Worm (Caenorhabditis elegans) whole organism, L1 larva: ENCODE measurements around the gene Y102A11A.2.

ENCODE experiments used
- C04F5.9 ChIP-seq: sonication (generic microtip); optimal IDR thresholded peaks from 2 replicates; lab custom pipeline; 2016; ENCODE audit warnings: missing genetic modification characterization, missing compliant biosample characterization
- aha-1 ChIP-seq: fragments of 150-350 bp; optimal IDR thresholded peaks from 2 replicates; lab custom pipeline; 2014; ENCODE audit warnings: missing biosample characterization, missing genetic modification characterization
- alr-1 ChIP-seq: fragments of 200-800 bp; sonication (Bioruptor generic); optimal IDR thresholded peaks from 2 replicates; lab custom pipeline; 2018; ENCODE audit warnings: borderline replicate concordance, mild to moderate bottlenecking, missing genetic modification characterization, missing compliant biosample characterization
- ama-1 ChIP-seq: fragments of 150-350 bp; optimal IDR thresholded peaks from 2 replicates; lab custom pipeline; 2014
- ceh-8 ChIP-seq: fragments of 200-800 bp; sonication (Bioruptor generic); optimal IDR thresholded peaks from 2 replicates; lab custom pipeline; 2018; ENCODE audit warnings: mild to moderate bottlenecking, missing genetic modification characterization, moderate library complexity, missing compliant biosample characterization
- ceh-82 ChIP-seq, 3 experiments: fragments of 150-350 bp in 1 of 3; sonication (generic microtip) in 2 of 3; optimal IDR thresholded peaks; 2 replicates each; lab custom pipeline; 2014 to 2017; ENCODE audit warnings: missing biosample characterization in 3 of 3, missing genetic modification characterization in 3 of 3
- dpl-1 ChIP-seq, 3 experiments: fragments of 150-350 bp in 2 of 3; sonication (generic microtip) in 1 of 3; optimal IDR thresholded peaks; 2 replicates each; lab custom pipeline; 2014 to 2017; ENCODE audit warnings: missing biosample characterization in 3 of 3, missing genetic modification characterization in 3 of 3, missing genetic modification reagents in 3 of 3
- dsc-1 ChIP-seq: sonication (generic microtip); optimal IDR thresholded peaks from 2 replicates; lab custom pipeline; 2016; ENCODE audit warnings: mild to moderate bottlenecking, missing genetic modification characterization, missing compliant biosample characterization
- efl-1 ChIP-seq, 4 experiments: fragments of 150-350 bp; optimal IDR thresholded peaks in 3 of 4; peaks in 1 of 4; 1 replicate in 1 of 4; 2 replicates in 3 of 4; lab custom pipeline; 2014; ENCODE audit warnings: missing biosample characterization in 2 of 4, missing genetic modification characterization in 2 of 4, missing genetic modification reagents in 2 of 4
- egl-27 ChIP-seq, 2 experiments: fragments of 150-350 bp in 1 of 2; sonication (generic microtip); optimal IDR thresholded peaks; 3 replicates each; lab custom pipeline; 2017 to 2018; ENCODE audit warnings: missing biosample characterization in 2 of 2, missing genetic modification characterization in 2 of 2, missing genetic modification reagents in 2 of 2
- elt-2 ChIP-seq: sonication (generic microtip); optimal IDR thresholded peaks from 2 replicates; lab custom pipeline; 2016; ENCODE audit warnings: missing genetic modification characterization, mild to moderate bottlenecking, inconsistent platforms, missing compliant biosample characterization, missing genetic modification reagents
- elt-3 ChIP-seq, 6 experiments: fragments of 150-350 bp in 1 of 6; sonication (generic microtip); optimal IDR thresholded peaks; 2 replicates each; lab custom pipeline; 2017 to 2018; ENCODE audit warnings: missing biosample characterization in 6 of 6, missing genetic modification characterization in 6 of 6, inconsistent platforms in 1 of 6
- fkh-8 ChIP-seq: sonication (generic microtip); optimal IDR thresholded peaks from 2 replicates; lab custom pipeline; 2016; ENCODE audit warnings: mild to moderate bottlenecking, missing genetic modification characterization, missing compliant biosample characterization
- hlh-17 ChIP-seq: fragments of 200-800 bp; sonication (Bioruptor generic); optimal IDR thresholded peaks from 2 replicates; lab custom pipeline; 2018; ENCODE audit warnings: missing genetic modification characterization, mild to moderate bottlenecking, missing compliant biosample characterization, moderate library complexity, borderline replicate concordance
- lin-13 ChIP-seq: fragments of 150-350 bp; optimal IDR thresholded peaks from 2 replicates; lab custom pipeline; 2014; ENCODE audit warnings: missing biosample characterization, missing genetic modification reagents, missing genetic modification characterization
- lin-14 ChIP-seq: fragments of 200-800 bp; sonication (Bioruptor generic); optimal IDR thresholded peaks from 2 replicates; lab custom pipeline; 2018; ENCODE audit warnings: mild to moderate bottlenecking, missing genetic modification characterization, moderate library complexity, missing compliant biosample characterization
- lin-15B ChIP-seq: fragments of 150-350 bp; sonication (generic microtip); optimal IDR thresholded peaks from 3 replicates; lab custom pipeline; 2014; ENCODE audit warnings: missing biosample characterization, missing genetic modification characterization
- lin-35 ChIP-seq, 2 experiments: fragments of 150-350 bp; optimal IDR thresholded peaks; 2 replicates each; lab custom pipeline; 2014; ENCODE audit warnings: missing biosample characterization in 2 of 2, missing genetic modification characterization in 2 of 2, missing genetic modification reagents in 2 of 2
- lir-3 ChIP-seq: sonication (generic microtip); optimal IDR thresholded peaks from 2 replicates; lab custom pipeline; 2016; ENCODE audit warnings: mild to moderate bottlenecking, missing genetic modification characterization, moderate library complexity, missing compliant biosample characterization; ENCODE audit not compliant: poor library complexity
- mab-9 ChIP-seq: fragments of 200-800 bp; sonication (Bioruptor generic); IDR thresholded peaks from 2 replicates; pipeline ENCODE4 v1.3.6; 2022; ENCODE audit warnings: missing genetic modification reagents, missing genetic modification characterization, missing compliant biosample characterization
- mdl-1 ChIP-seq, 2 experiments: fragments of 150-350 bp; optimal IDR thresholded peaks; 2 replicates each; lab custom pipeline; 2014 to 2017; ENCODE audit warnings: missing biosample characterization in 2 of 2, missing genetic modification characterization in 2 of 2, inconsistent platforms in 1 of 2
- mep-1 ChIP-seq: fragments of 150-350 bp; optimal IDR thresholded peaks from 2 replicates; lab custom pipeline; 2014; ENCODE audit warnings: missing biosample characterization, missing genetic modification characterization
- nhr-11 ChIP-seq: fragments of 150-350 bp; optimal IDR thresholded peaks from 2 replicates; lab custom pipeline; 2014; ENCODE audit warnings: missing biosample characterization, missing genetic modification characterization
- nhr-19 ChIP-seq: fragments of 200-800 bp; sonication (Bioruptor generic); conservative IDR thresholded peaks from 2 replicates; pipeline ENCODE4 v1.3.6; 2022; ENCODE audit warnings: missing genetic modification characterization, missing compliant biosample characterization
- nhr-47 ChIP-seq: sonication (generic microtip); optimal IDR thresholded peaks from 2 replicates; lab custom pipeline; 2016; ENCODE audit warnings: mild to moderate bottlenecking, missing genetic modification characterization, moderate library complexity, missing compliant biosample characterization
- nhr-85 ChIP-seq: sonication (generic microtip); peaks from one replicate; lab custom pipeline; 2016; ENCODE audit warnings: missing genetic modification characterization, inconsistent platforms, missing compliant biosample characterization
- pax-3 ChIP-seq: fragments of 200-800 bp; sonication (Bioruptor generic); optimal IDR thresholded peaks from 2 replicates; lab custom pipeline; 2018; ENCODE audit warnings: mild to moderate bottlenecking, missing genetic modification characterization, moderate library complexity, missing compliant biosample characterization
- rnt-1 ChIP-seq: sonication (generic microtip); optimal IDR thresholded peaks from 2 replicates; lab custom pipeline; 2016; ENCODE audit warnings: mild to moderate bottlenecking, missing genetic modification characterization, moderate library complexity, missing compliant biosample characterization
- snpc-4 ChIP-seq: fragments of 150-350 bp; optimal IDR thresholded peaks from 2 replicates; lab custom pipeline; 2014; ENCODE audit warnings: missing biosample characterization, missing genetic modification characterization
- snu-23 ChIP-seq: sonication (generic microtip); optimal IDR thresholded peaks from 2 replicates; lab custom pipeline; 2016; ENCODE audit warnings: missing genetic modification characterization, missing compliant biosample characterization
- sup-37 ChIP-seq: fragments of 200-800 bp; sonication (Bioruptor generic); optimal IDR thresholded peaks from 2 replicates; lab custom pipeline; 2018; ENCODE audit warnings: mild to moderate bottlenecking, missing genetic modification characterization, missing compliant biosample characterization
- unc-130 ChIP-seq: fragments of 150-350 bp; optimal IDR thresholded peaks from 2 replicates; lab custom pipeline; 2017; ENCODE audit warnings: missing biosample characterization, missing genetic modification characterization, inconsistent platforms
- xbp-1 ChIP-seq: sonication (generic microtip); optimal IDR thresholded peaks from 2 replicates; lab custom pipeline; 2016; ENCODE audit warnings: missing genetic modification characterization, missing compliant biosample characterization
- zag-1 ChIP-seq: fragments of 150-350 bp; optimal IDR thresholded peaks from 2 replicates; lab custom pipeline; 2014; ENCODE audit warnings: missing biosample characterization, missing genetic modification characterization

Y102A11A.2 gene

DNA sequence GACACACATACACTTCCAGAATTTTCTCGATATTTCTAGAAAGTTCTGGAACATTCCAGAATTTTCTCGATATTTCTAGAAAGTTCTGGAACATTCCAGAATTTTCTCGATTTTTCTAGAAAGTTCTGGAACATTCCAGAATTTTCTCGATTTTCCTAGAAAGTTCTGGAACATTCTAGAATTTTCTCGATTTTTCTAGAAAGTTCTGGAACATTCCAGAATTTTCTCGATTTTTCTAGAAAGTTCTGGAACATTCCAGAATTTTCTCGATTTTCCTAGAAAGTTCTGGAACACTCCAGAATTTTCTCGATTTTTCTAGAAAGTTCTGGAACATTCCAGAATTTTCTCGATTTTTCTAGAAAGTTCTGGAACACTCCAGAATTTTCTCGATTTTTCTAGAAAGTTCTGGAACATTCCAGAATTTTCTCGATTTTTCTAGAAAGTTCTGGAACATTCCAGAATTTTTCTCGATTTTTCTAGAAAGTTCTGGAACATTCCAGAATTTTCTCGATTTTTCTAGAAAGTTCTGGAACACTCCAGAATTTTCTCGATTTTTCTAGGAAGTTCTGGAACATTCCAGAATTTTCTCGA, 31.5 kb downstream of the Y102A11A.2 start:
- peak; percentile 57; the same call in 1 of the 2 replicates for TF ChIP-seq mab-9 (GFP tag; lab: Robert Waterston, UW)

ce11 chrX:2058498-2059349, 32.3 kb downstream of the Y102A11A.2 start:
- 0 out of 2 replicates have a peak, but pooled peaks have one; percentile 4 for TF ChIP-seq nhr-19 (GFP tag; lab: Robert Waterston, UW)

DNA sequence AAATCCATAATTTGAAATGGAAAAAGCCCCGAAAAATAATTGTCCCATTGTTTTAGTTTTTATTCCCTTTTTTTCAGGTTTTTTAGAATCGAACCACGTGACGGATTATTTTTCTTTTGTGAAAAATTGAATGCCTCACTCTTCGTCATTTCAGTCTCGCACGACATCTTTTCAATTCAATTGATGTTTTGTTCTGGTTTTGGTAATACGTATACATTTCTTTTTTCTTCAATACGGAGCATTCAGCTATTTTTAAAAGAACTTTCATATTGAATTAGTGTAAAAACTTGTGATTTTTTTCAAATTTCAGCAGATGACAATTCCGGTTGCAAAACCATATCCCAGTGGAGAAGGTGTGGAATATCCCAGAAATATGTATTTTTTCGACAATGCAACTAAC, 38.3 kb downstream of the Y102A11A.2 start, which contains the start of gene F49H12.7:
Gene F49H12.7, plus strand, starts transcription at position 301 of the 400 bp plus-strand sequence.
- TF ChIP-seq fkh-8 (tag; lab: Kevin White, UChicago): no peak
- peak; percentile 50 for TF ChIP-seq pax-3
- TF ChIP-seq, all 84 proteins: peak for 1

- TF ChIP-seq lir-3 (tag; lab: Kevin White, UChicago): no peak
- TF ChIP-seq elt-2 (tag; lab: Kevin White, UChicago): peak; percentile 50
- TF ChIP-seq lin-35 (GFP tag; optimal IDR thresholded peaks at IDR 0.05; lab: Kevin White, UChicago): peak in 1 of 2 experiments; percentile 35
These were observed 41.9 kb downstream of the Y102A11A.2 start for ce11 chrX:2068294-2068693.

- TF ChIP-seq xbp-1 (tag; lab: Kevin White, UChicago) (no peak), efl-1 (optimal IDR thresholded peaks at IDR 0.05; lab: Kevin White, UChicago) (no peak), efl-1 (GFP tag; optimal IDR thresholded peaks at IDR 0.05 in 1 of 2; lab: Kevin White, UChicago) (peak in 1 of 2 experiments; percentile 61), zag-1 (no peak), elt-2 (tag; lab: Kevin White, UChicago) (peak; percentile 19), rnt-1 (tag; lab: Kevin White, UChicago) (peak; percentile 25)
These were observed 44.1 kb downstream of the Y102A11A.2 start, which contains the start of gene acl-4 for ce11 chrX:2070418-2070996. TSS of gene acl-4 (minus strand) at chrX:2070444.

DNA sequence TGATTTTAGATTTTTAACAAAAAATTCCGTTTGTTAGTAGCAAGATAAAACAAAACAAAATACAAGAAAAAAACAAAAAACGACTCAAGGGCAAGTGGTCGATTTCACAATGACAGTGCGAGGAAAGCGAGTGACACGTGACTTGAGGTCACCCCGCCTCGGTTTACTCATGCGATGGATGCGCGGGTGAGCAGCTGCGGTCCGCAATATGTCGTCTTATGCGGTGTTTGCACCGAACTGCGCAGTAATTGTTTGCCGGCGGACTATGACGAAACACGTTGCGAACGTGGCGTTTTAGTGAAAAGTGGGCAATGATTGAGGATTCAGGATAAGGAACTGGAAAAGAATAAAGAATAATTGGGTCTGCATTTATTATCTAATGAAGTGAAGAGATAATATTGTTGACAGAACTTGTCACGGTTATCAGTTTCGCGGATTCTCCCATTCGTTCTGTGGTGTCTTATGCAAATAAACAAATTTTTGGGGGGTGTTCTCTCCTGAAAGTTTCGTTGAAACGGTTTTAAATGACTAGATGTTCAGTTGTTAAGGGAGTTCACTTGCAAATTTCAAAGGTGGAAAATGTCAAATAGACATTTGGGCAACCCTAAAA, 45.1 kb downstream of the Y102A11A.2 start:
- TF ChIP-seq lin-15B (tag; lab: Kevin White, UChicago): peak; percentile 22
- peak; percentile 86 for TF ChIP-seq nhr-47 (tag; lab: Kevin White, UChicago)
- peak; percentile 89 for TF ChIP-seq snu-23 (GFP tag; lab: Kevin White, UChicago)
- 0 out of 2 replicates have a peak, but pooled peaks have one; percentile 34 for TF ChIP-seq mab-9 (GFP tag; lab: Robert Waterston, UW)
- peak; percentile 47 for TF ChIP-seq ceh-8 (GFP tag; lab: Kevin White, UChicago)
- TF ChIP-seq egl-27 (tag; optimal IDR thresholded peaks at IDR 0.05; lab: Kevin White, UChicago): no peak
- TF ChIP-seq mep-1 (tag; lab: Kevin White, UChicago): peak; percentile 91
- TF ChIP-seq dsc-1 (tag; lab: Kevin White, UChicago): peak; percentile 45
- no peak for TF ChIP-seq lir-3 (tag; lab: Kevin White, UChicago)
- peak; percentile 52 to 87 (median 64) for TF ChIP-seq ceh-82 (tag; optimal IDR thresholded peaks at IDR 0.05; lab: Kevin White, UChicago)
- no peak for TF ChIP-seq hlh-17 (GFP tag; lab: Kevin White, UChicago)
- peak; percentile 71 for TF ChIP-seq snpc-4 (tag; lab: Kevin White, UChicago)
- TF ChIP-seq aha-1: peak; percentile 5
- peak; percentile 44 for TF ChIP-seq unc-130 (tag; lab: Kevin White, UChicago)
- TF ChIP-seq rnt-1 (tag; lab: Kevin White, UChicago): peak; percentile 93
- TF ChIP-seq elt-2 (tag; lab: Kevin White, UChicago): peak; percentile 44
- peak; percentile 64 to 65 (median 64) for TF ChIP-seq dpl-1 (GFP tag; optimal IDR thresholded peaks at IDR 0.05; lab: Kevin White, UChicago)
- TF ChIP-seq elt-3 (tag; optimal IDR thresholded peaks at IDR 0.05; lab: Kevin White, UChicago): peak in 1 of 6 experiments; percentile 50
- peak; percentile 7 to 94 for TF ChIP-seq mdl-1 (tag; optimal IDR thresholded peaks at IDR 0.05; lab: Kevin White, UChicago)
- peak; percentile 38 for TF ChIP-seq C04F5.9 (tag; lab: Kevin White, UChicago)
- no peak for TF ChIP-seq nhr-11 (tag; lab: Kevin White, UChicago)
- TF ChIP-seq sup-37: peak; percentile 59
- peak; percentile 82 for TF ChIP-seq lin-13 (GFP tag; lab: Kevin White, UChicago)
- TF ChIP-seq alr-1: no peak
- peak; percentile 43 for TF ChIP-seq pax-3
- no peak for TF ChIP-seq ama-1 (lab: Kevin White, UChicago)
- peak; percentile 96 for TF ChIP-seq nhr-85 (tag; lab: Kevin White, UChicago)
- peak; percentile 96 for TF ChIP-seq lin-14 (GFP tag; lab: Kevin White, UChicago)
